Worm (Caenorhabditis elegans) whole organism, L1 larva: ENCODE results near the gene Y57G11C.499.

Source experiments
- C04F5.9 ChIP-seq: sonication (generic microtip); optimal IDR thresholded peaks from 2 replicates; lab custom pipeline; 2016; ENCODE audit warnings: missing genetic modification characterization, missing compliant biosample characterization
- C34B4.2 ChIP-seq: sonication (generic microtip); optimal IDR thresholded peaks from 2 replicates; lab custom pipeline; 2017; ENCODE audit warnings: mild to moderate bottlenecking, missing genetic modification characterization, missing compliant biosample characterization
- ama-1 ChIP-seq: fragments of 150-350 bp; optimal IDR thresholded peaks from 2 replicates; lab custom pipeline; 2014
- blmp-1 ChIP-seq: fragments of 150-350 bp; optimal IDR thresholded peaks from 2 replicates; lab custom pipeline; 2014; ENCODE audit warnings: missing biosample characterization, missing genetic modification characterization
- ceh-88 ChIP-seq: fragments of 200-800 bp; sonication (Bioruptor generic); IDR thresholded peaks from 2 replicates; pipeline ENCODE4 v1.3.6; 2022; ENCODE audit warnings: missing genetic modification characterization, missing compliant biosample characterization
- dpl-1 ChIP-seq, 3 experiments: fragments of 150-350 bp in 2 of 3; sonication (generic microtip) in 1 of 3; optimal IDR thresholded peaks; 2 replicates each; lab custom pipeline; 2014 to 2017; ENCODE audit warnings: missing biosample characterization in 3 of 3, missing genetic modification characterization in 3 of 3, missing genetic modification reagents in 3 of 3
- efl-1 ChIP-seq, 4 experiments: fragments of 150-350 bp; optimal IDR thresholded peaks in 3 of 4; peaks in 1 of 4; 1 replicate in 1 of 4; 2 replicates in 3 of 4; lab custom pipeline; 2014; ENCODE audit warnings: missing biosample characterization in 2 of 4, missing genetic modification characterization in 2 of 4, missing genetic modification reagents in 2 of 4
- egl-13 ChIP-seq: sonication (generic microtip); optimal IDR thresholded peaks from 2 replicates; lab custom pipeline; 2016; ENCODE audit warnings: missing genotype, missing genetic modification reagents, missing genetic modification characterization, missing compliant biosample characterization
- elt-3 ChIP-seq, 6 experiments: fragments of 150-350 bp in 1 of 6; sonication (generic microtip); optimal IDR thresholded peaks; 2 replicates each; lab custom pipeline; 2017 to 2018; ENCODE audit warnings: missing biosample characterization in 6 of 6, missing genetic modification characterization in 6 of 6, inconsistent platforms in 1 of 6
- ets-5 ChIP-seq: fragments of 200-800 bp; sonication (Bioruptor generic); IDR thresholded peaks from 2 replicates; pipeline ENCODE4 v1.3.6; 2022; ENCODE audit warnings: missing genetic modification characterization, missing compliant biosample characterization
- fkh-10 ChIP-seq: sonication (generic microtip); optimal IDR thresholded peaks from 2 replicates; lab custom pipeline; 2017; ENCODE audit warnings: missing biosample characterization, missing genetic modification reagents, missing genetic modification characterization
- fos-1 ChIP-seq: fragments of 150-350 bp; optimal IDR thresholded peaks from 2 replicates; lab custom pipeline; 2014; ENCODE audit warnings: missing biosample characterization, missing genetic modification characterization
- hlh-4 ChIP-seq: sonication (generic microtip); optimal IDR thresholded peaks from 2 replicates; lab custom pipeline; 2016; ENCODE audit warnings: mild to moderate bottlenecking, missing genetic modification characterization, missing compliant biosample characterization
- lir-3 ChIP-seq: sonication (generic microtip); optimal IDR thresholded peaks from 2 replicates; lab custom pipeline; 2016; ENCODE audit warnings: mild to moderate bottlenecking, missing genetic modification characterization, moderate library complexity, missing compliant biosample characterization; ENCODE audit not compliant: poor library complexity
- lsy-2 ChIP-seq, 2 experiments: fragments of 150-350 bp; optimal IDR thresholded peaks; 2 replicates each; lab custom pipeline; 2014; ENCODE audit warnings: missing biosample characterization in 2 of 2, missing genetic modification characterization in 2 of 2
- mef-2 ChIP-seq: fragments of 150-350 bp; optimal IDR thresholded peaks from 2 replicates; lab custom pipeline; 2014; ENCODE audit warnings: missing biosample characterization, missing genetic modification characterization
- mep-1 ChIP-seq: fragments of 150-350 bp; optimal IDR thresholded peaks from 2 replicates; lab custom pipeline; 2014; ENCODE audit warnings: missing biosample characterization, missing genetic modification characterization
- nhr-11 ChIP-seq: fragments of 150-350 bp; optimal IDR thresholded peaks from 2 replicates; lab custom pipeline; 2014; ENCODE audit warnings: missing biosample characterization, missing genetic modification characterization
- nhr-19 ChIP-seq: fragments of 200-800 bp; sonication (Bioruptor generic); conservative IDR thresholded peaks from 2 replicates; pipeline ENCODE4 v1.3.6; 2022; ENCODE audit warnings: missing genetic modification characterization, missing compliant biosample characterization
- nhr-20 ChIP-seq: sonication (generic microtip); optimal IDR thresholded peaks from 2 replicates; lab custom pipeline; 2016; ENCODE audit warnings: mild to moderate bottlenecking, missing genetic modification characterization, missing compliant biosample characterization
- nhr-237 ChIP-seq: fragments of 150-350 bp; optimal IDR thresholded peaks from 2 replicates; lab custom pipeline; 2014; ENCODE audit warnings: missing biosample characterization, missing genetic modification characterization
- nhr-47 ChIP-seq: sonication (generic microtip); optimal IDR thresholded peaks from 2 replicates; lab custom pipeline; 2016; ENCODE audit warnings: mild to moderate bottlenecking, missing genetic modification characterization, moderate library complexity, missing compliant biosample characterization
- nhr-71 ChIP-seq: sonication (generic microtip); optimal IDR thresholded peaks from 2 replicates; lab custom pipeline; 2016; ENCODE audit warnings: mild to moderate bottlenecking, missing genetic modification characterization, moderate library complexity, missing compliant biosample characterization
- nhr-84 ChIP-seq: sonication (generic microtip); optimal IDR thresholded peaks from 2 replicates; lab custom pipeline; 2017; ENCODE audit warnings: missing biosample characterization, missing genetic modification characterization
- nhr-85 ChIP-seq: sonication (generic microtip); peaks from one replicate; lab custom pipeline; 2016; ENCODE audit warnings: missing genetic modification characterization, inconsistent platforms, missing compliant biosample characterization
- pqm-1 ChIP-seq: sonication (generic microtip); optimal IDR thresholded peaks from 3 replicates; lab custom pipeline; 2017; ENCODE audit warnings: missing biosample characterization, missing genetic modification characterization
- rnt-1 ChIP-seq: sonication (generic microtip); optimal IDR thresholded peaks from 2 replicates; lab custom pipeline; 2016; ENCODE audit warnings: mild to moderate bottlenecking, missing genetic modification characterization, moderate library complexity, missing compliant biosample characterization
- skn-1 ChIP-seq: fragments of 150-350 bp; optimal IDR thresholded peaks from 2 replicates; lab custom pipeline; 2014; ENCODE audit warnings: missing biosample characterization, missing genetic modification characterization
- snpc-4 ChIP-seq: fragments of 150-350 bp; optimal IDR thresholded peaks from 2 replicates; lab custom pipeline; 2014; ENCODE audit warnings: missing biosample characterization, missing genetic modification characterization
- sox-4 ChIP-seq: sonication (generic microtip); optimal IDR thresholded peaks from 2 replicates; lab custom pipeline; 2016; ENCODE audit warnings: missing genetic modification characterization, missing compliant biosample characterization
- sptf-1 ChIP-seq: fragments of 150-350 bp; optimal IDR thresholded peaks from 2 replicates; lab custom pipeline; 2014; ENCODE audit warnings: missing biosample characterization, missing genetic modification characterization
- sup-37 ChIP-seq: fragments of 200-800 bp; sonication (Bioruptor generic); optimal IDR thresholded peaks from 2 replicates; lab custom pipeline; 2018; ENCODE audit warnings: mild to moderate bottlenecking, missing genetic modification characterization, missing compliant biosample characterization
- tbx-2 ChIP-seq: sonication (generic microtip); optimal IDR thresholded peaks from 2 replicates; lab custom pipeline; 2016; ENCODE audit warnings: missing genetic modification characterization, missing compliant biosample characterization
- unc-30 ChIP-seq: sonication (generic microtip); optimal IDR thresholded peaks from 2 replicates; lab custom pipeline; 2017; ENCODE audit warnings: missing biosample characterization, missing genetic modification characterization
- vab-15 ChIP-seq: sonication (generic microtip); optimal IDR thresholded peaks from 2 replicates; lab custom pipeline; 2017; ENCODE audit warnings: missing genotype, mild to moderate bottlenecking, missing genetic modification characterization, missing compliant biosample characterization
- zag-1 ChIP-seq: fragments of 150-350 bp; optimal IDR thresholded peaks from 2 replicates; lab custom pipeline; 2014; ENCODE audit warnings: missing biosample characterization, missing genetic modification characterization
- zip-4 ChIP-seq: fragments of 200-800 bp; sonication (Bioruptor generic); optimal IDR thresholded peaks from 2 replicates; lab custom pipeline; 2018; ENCODE audit warnings: mild to moderate bottlenecking, missing genetic modification characterization, moderate library complexity, missing compliant biosample characterization
- ztf-11 ChIP-seq, 2 experiments: sonication (generic microtip); optimal IDR thresholded peaks; 2 replicates each; lab custom pipeline; 2016 to 2017; ENCODE audit warnings: missing genetic modification characterization in 2 of 2, missing biosample characterization in 1 of 2, missing compliant biosample characterization in 1 of 2
- ztf-4 ChIP-seq: fragments of 150-350 bp; optimal IDR thresholded peaks from 2 replicates; lab custom pipeline; 2014; ENCODE audit warnings: missing biosample characterization, missing genetic modification characterization

Gene Y57G11C.499

ce11 chrIV:14766382-14766781 is 11.6 kb upstream of the Y57G11C.499 start, which contains the start of gene vti-1:
Gene vti-1, minus strand, starts transcription at chrIV:14766665.
- TF ChIP-seq zip-4 (GFP tag; lab: Kevin White, UChicago) (no peak), pqm-1 (tag; lab: Kevin White, UChicago) (no peak), fkh-10 (GFP tag; lab: Kevin White, UChicago) (no peak), elt-3 (tag; optimal IDR thresholded peaks at IDR 0.05; lab: Kevin White, UChicago) (no peak), fos-1 (tag; lab: Kevin White, UChicago) (no peak), nhr-11 (tag; lab: Kevin White, UChicago) (no peak), snpc-4 (tag; lab: Kevin White, UChicago) (no peak), nhr-19 (no peak), hlh-4 (tag; lab: Kevin White, UChicago) (no peak), sup-37 (GFP tag; lab: Kevin White, UChicago) (no peak), nhr-20 (no peak), nhr-71 (tag; lab: Kevin White, UChicago) (no peak)

ce11 chrIV:14765336-14765735 is 10.6 kb upstream of the Y57G11C.499 start, which contains the start of gene Y57G11C.5:
Gene Y57G11C.5, minus strand, starts transcription at chrIV:14765436.
- TF ChIP-seq zip-4 (GFP tag; lab: Kevin White, UChicago) (no peak), dpl-1 (GFP tag; optimal IDR thresholded peaks at IDR 0.05; lab: Kevin White, UChicago) (no peak), nhr-47 (tag; lab: Kevin White, UChicago) (no peak), lir-3 (tag; lab: Kevin White, UChicago) (no peak), mep-1 (tag; lab: Kevin White, UChicago) (no peak), blmp-1 (tag; lab: Kevin White, UChicago) (no peak), zag-1 (no peak), skn-1 (tag; lab: Kevin White, UChicago) (no peak), snpc-4 (tag; lab: Kevin White, UChicago) (no peak), C04F5.9 (tag; lab: Kevin White, UChicago) (no peak), nhr-237 (tag; lab: Kevin White, UChicago) (no peak), ztf-11 (tag; optimal IDR thresholded peaks at IDR 0.05; lab: Kevin White, UChicago) (no peak)
- TF ChIP-seq, all 84 proteins: peak for 0

ce11 chrIV:14764719-14765173 is 10.0 kb upstream of the Y57G11C.499 start:
- TF ChIP-seq nhr-71 (tag; lab: Kevin White, UChicago) (no peak), mep-1 (tag; lab: Kevin White, UChicago) (no peak), tbx-2 (tag; lab: Kevin White, UChicago) (no peak), ama-1 (no peak), zip-4 (GFP tag; lab: Kevin White, UChicago) (no peak), pqm-1 (tag; lab: Kevin White, UChicago) (no peak), mef-2 (tag; lab: Kevin White, UChicago) (no peak), sptf-1 (tag; lab: Kevin White, UChicago) (no peak), nhr-84 (tag; lab: Kevin White, UChicago) (no peak), ztf-4 (no peak), fos-1 (tag; lab: Kevin White, UChicago) (no peak), dpl-1 (GFP tag; optimal IDR thresholded peaks at IDR 0.05; lab: Kevin White, UChicago) (no peak), C34B4.2 (tag; lab: Kevin White, UChicago) (no peak), sox-4 (no peak), nhr-20 (no peak), rnt-1 (no peak)

- TF ChIP-seq ama-1: peak; percentile 79
- TF ChIP-seq ztf-4: peak; percentile 38
- no peak for TF ChIP-seq unc-30 (tag; lab: Kevin White, UChicago)
- no peak for TF ChIP-seq nhr-85 (tag; lab: Kevin White, UChicago)
- TF ChIP-seq ceh-88 (GFP tag; lab: Robert Waterston, UW): peak; percentile 16; the same call in 1 of the 2 replicates
- TF ChIP-seq egl-13 (tag; lab: Kevin White, UChicago): no peak
- no peak for TF ChIP-seq efl-1 (optimal IDR thresholded peaks at IDR 0.05; lab: Kevin White, UChicago)
- peak in 1 of 2 experiments; percentile 18 for TF ChIP-seq efl-1 (GFP tag; optimal IDR thresholded peaks at IDR 0.05 in 1 of 2; lab: Kevin White, UChicago)
- peak; percentile 45 for TF ChIP-seq nhr-71 (tag; lab: Kevin White, UChicago)
- peak in 1 of 2 experiments; percentile 1 for TF ChIP-seq lsy-2 (tag; optimal IDR thresholded peaks at IDR 0.05; lab: Kevin White, UChicago)
- peak; percentile 17 for TF ChIP-seq rnt-1
- peak; percentile 46 for TF ChIP-seq vab-15 (tag; lab: Kevin White, UChicago)
- 0 out of 2 replicates have a peak, but pooled peaks have one; percentile 33 for TF ChIP-seq ets-5 (GFP tag; lab: Robert Waterston, UW)
These were observed 9.4 kb upstream of the Y57G11C.499 start for ce11 chrIV:14763938-14764718.
